Fruit fly (Drosophila melanogaster): ENCODE results near the gene Inx2.
A peak's percentile ranks its signal among the peaks of the same experiment; 100 is the strongest.

Inx2 gene

dm6 chrX:6976911-6977310 is 21.6 kb upstream of the Inx2 start:
- TF ChIP-seq dl (GFP tag; optimal IDR thresholded peaks at IDR 0.05; ENCODE audit: insufficient read depth in 1 of 2, partially characterized antibody in 2 of 2), result no peak
- TF ChIP-seq h (GFP tag; optimal IDR thresholded peaks at IDR 0.05), result no peak
- TF ChIP-seq Mio (GFP tag; optimal IDR thresholded peaks at IDR 0.05), result no peak
- TF ChIP-seq CrebA (GFP tag; optimal IDR thresholded peaks at IDR 0.05; ENCODE audit: borderline replicate concordance), result no peak
- no peak for TF ChIP-seq lola (GFP tag; optimal IDR thresholded peaks at IDR 0.05)
- no peak for TF ChIP-seq rgr (GFP tag; optimal IDR thresholded peaks at IDR 0.05)

dm6 chrX:6981470-6981952 is 17.0 kb upstream of the Inx2 start:
- TF ChIP-seq pan (optimal IDR thresholded peaks at IDR 0.05) (no peak), Abd-B (GFP tag; optimal IDR thresholded peaks at IDR 0.05) (no peak), br (GFP tag; optimal IDR thresholded peaks at IDR 0.05) (peak; percentile 29), dmrt93B (GFP tag; optimal IDR thresholded peaks at IDR 0.05) (no peak), fru (GFP tag; optimal IDR thresholded peaks at IDR 0.05) (peak; percentile 53), N (GFP tag; optimal IDR thresholded peaks at IDR 0.05) (no peak), Rel (GFP tag; optimal IDR thresholded peaks at IDR 0.05) (no peak), Rel (tag; optimal IDR thresholded peaks at IDR 0.05) (no peak), ey (GFP tag; optimal IDR thresholded peaks at IDR 0.05) (peak; percentile 4), sv (GFP tag; optimal IDR thresholded peaks at IDR 0.05) (no peak), CrebA (GFP tag; optimal IDR thresholded peaks at IDR 0.05; ENCODE audit: borderline replicate concordance) (no peak), dsf (GFP tag; optimal IDR thresholded peaks at IDR 0.05; ENCODE audit: borderline replicate concordance) (no peak), Dif (GFP tag; optimal IDR thresholded peaks at IDR 0.05; ENCODE audit: partially characterized antibody) (peak; percentile 71), jim (GFP tag; optimal IDR thresholded peaks at IDR 0.05) (no peak), Myc (optimal IDR thresholded peaks at IDR 0.05) (no peak), OdsH (GFP tag; optimal IDR thresholded peaks at IDR 0.05) (no peak), psq (GFP tag; optimal IDR thresholded peaks at IDR 0.05) (peak; percentile 24), Hnf4 (GFP tag; optimal IDR thresholded peaks at IDR 0.05) (no peak), lola (GFP tag; optimal IDR thresholded peaks at IDR 0.05) (no peak), dl (GFP tag; optimal IDR thresholded peaks at IDR 0.05; ENCODE audit: insufficient read depth in 1 of 2, partially characterized antibody in 2 of 2) (peak; percentile 31 to 60), rgr (GFP tag; optimal IDR thresholded peaks at IDR 0.05) (peak; percentile 17), Jra (GFP tag; optimal IDR thresholded peaks at IDR 0.05) (no peak), woc (GFP tag; optimal IDR thresholded peaks at IDR 0.05) (no peak), Vsx2 (GFP tag; optimal IDR thresholded peaks at IDR 0.05; ENCODE audit: partially characterized antibody) (peak; percentile 75), CG9705 (GFP tag; optimal IDR thresholded peaks at IDR 0.05) (no peak), foxo (GFP tag; optimal IDR thresholded peaks at IDR 0.05) (peak; percentile 11 to 40), tai (GFP tag; optimal IDR thresholded peaks at IDR 0.05) (no peak), usp (GFP tag; optimal IDR thresholded peaks at IDR 0.05) (no peak), Sp1 (GFP tag; optimal IDR thresholded peaks at IDR 0.05) (no peak), h (GFP tag; optimal IDR thresholded peaks at IDR 0.05) (peak; percentile 8), HLH106 (tag; optimal IDR thresholded peaks at IDR 0.05) (peak; percentile 4)

- TF ChIP-seq h (GFP tag; optimal IDR thresholded peaks at IDR 0.05) (peak; percentile 9), foxo (GFP tag; optimal IDR thresholded peaks at IDR 0.05) (peak in 1 of 2 experiments; percentile 27), Vsx2 (GFP tag; optimal IDR thresholded peaks at IDR 0.05; ENCODE audit: partially characterized antibody) (no peak), lola (GFP tag; optimal IDR thresholded peaks at IDR 0.05) (no peak), Hr83 (GFP tag; optimal IDR thresholded peaks at IDR 0.05; ENCODE audit: poor library complexity, severe bottlenecking) (no peak), OdsH (GFP tag; optimal IDR thresholded peaks at IDR 0.05) (peak; percentile 2), fru (GFP tag; optimal IDR thresholded peaks at IDR 0.05) (peak; percentile 55), Hr78 (GFP tag; optimal IDR thresholded peaks at IDR 0.05) (no peak), Jra (GFP tag; optimal IDR thresholded peaks at IDR 0.05) (no peak), N (GFP tag; optimal IDR thresholded peaks at IDR 0.05) (no peak), Sp1 (GFP tag; optimal IDR thresholded peaks at IDR 0.05) (peak; percentile 62), tai (GFP tag; optimal IDR thresholded peaks at IDR 0.05) (peak; percentile 43), pan (optimal IDR thresholded peaks at IDR 0.05) (no peak), Hnf4 (GFP tag; optimal IDR thresholded peaks at IDR 0.05) (peak; percentile 34), woc (GFP tag; optimal IDR thresholded peaks at IDR 0.05) (peak; percentile 12), HLH106 (tag; optimal IDR thresholded peaks at IDR 0.05) (peak; percentile 34), rgr (GFP tag; optimal IDR thresholded peaks at IDR 0.05) (peak; percentile 24)
Measured at dm6 chrX:6982054-6982453, 16.4 kb upstream of the Inx2 start.

Data from whole organism, wandering third instar larva.